Worm (Caenorhabditis elegans): ENCODE results near the gene T20G5.12.

DNA sequence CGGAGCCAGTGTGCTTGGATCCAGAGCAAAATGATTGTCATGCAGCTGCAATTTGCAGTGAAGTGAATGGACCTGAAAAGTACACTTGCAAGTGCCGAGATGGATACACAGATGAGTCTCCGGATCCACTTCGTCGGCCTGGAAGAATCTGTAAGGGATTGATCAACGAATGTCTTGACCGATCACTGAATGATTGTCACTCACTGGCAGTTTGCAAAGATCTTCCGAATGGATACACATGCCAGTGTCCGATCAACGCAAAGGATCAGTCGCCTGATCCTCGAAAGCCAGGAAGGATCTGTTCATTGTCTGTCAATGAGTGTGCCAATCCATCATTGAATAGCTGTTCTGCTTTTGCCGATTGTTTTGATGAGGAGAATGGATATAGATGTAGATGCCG lies 22.0 kb upstream of the T20G5.12 start:
- TF ChIP-seq nfya-1 (tag; optimal IDR thresholded peaks at IDR 0.05; ENCODE audit: borderline replicate concordance, insufficient read depth) (no peak), egl-44 (GFP tag; IDR thresholded peaks at IDR 0.05) (no peak), him-1 (tag; optimal IDR thresholded peaks at IDR 0.05) (no peak), unc-62 (GFP tag; optimal IDR thresholded peaks at IDR 0.05) (no peak), ztf-26 (tag; optimal IDR thresholded peaks at IDR 0.05) (no peak), sea-2 (GFP tag; IDR thresholded peaks at IDR 0.05) (no peak), F23B12.7 (tag; optimal IDR thresholded peaks at IDR 0.05; ENCODE audit: insufficient read depth) (no peak), rcor-1 (GFP tag; IDR thresholded peaks at IDR 0.05) (no peak), K11D2.4 (GFP tag; IDR thresholded peaks at IDR 0.05) (no peak), hlh-12 (tag; optimal IDR thresholded peaks at IDR 0.05) (no peak), lsl-1 (GFP tag; optimal IDR thresholded peaks at IDR 0.05) (no peak), egl-18 (GFP tag; IDR thresholded peaks at IDR 0.05) (no peak)
